Worm (Caenorhabditis elegans): ENCODE data around the gene T28A11.2.

DNA sequence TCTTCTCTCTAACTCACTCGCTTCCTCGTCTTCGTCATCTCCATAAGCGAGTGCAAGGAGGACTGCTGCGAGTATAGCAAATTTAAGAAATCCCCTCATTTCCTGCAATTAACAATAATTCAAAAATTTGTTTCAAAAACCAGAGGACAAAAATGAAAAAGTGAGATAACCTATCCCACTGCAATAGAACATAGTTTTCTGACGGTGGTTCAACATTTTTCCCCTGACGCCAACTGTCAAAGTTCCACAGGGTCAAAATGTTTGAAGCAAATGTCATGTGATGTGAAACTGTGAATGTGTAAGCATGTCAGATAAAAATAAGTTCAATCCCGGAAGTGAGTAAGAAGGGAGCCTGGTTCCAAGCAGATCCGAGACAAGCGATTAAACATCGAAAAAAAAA lies 10.8 kb upstream of the T28A11.2 start, which contains the start of gene T28A11.19:
- TF ChIP-seq flt-1 (GFP tag; IDR thresholded peaks at IDR 0.05) (no peak), F13C5.2 (tag; optimal IDR thresholded peaks at IDR 0.05) (no peak), ets-7 (tag; optimal IDR thresholded peaks at IDR 0.05) (no peak), ama-1 (optimal IDR thresholded peaks at IDR 0.05) (no peak), tra-4 (tag; optimal IDR thresholded peaks at IDR 0.05) (no peak), hmg-4 (GFP tag; optimal IDR thresholded peaks at IDR 0.05) (no peak), tbx-11 (GFP tag; IDR thresholded peaks at IDR 0.05) (no peak), pes-1 (GFP tag; IDR thresholded peaks at IDR 0.05) (no peak), aly-1 (tag; optimal IDR thresholded peaks at IDR 0.05) (no peak), scrt-1 (GFP tag; IDR thresholded peaks at IDR 0.05) (no peak), sea-1 (GFP tag; conservative IDR thresholded peaks at IDR 0.05) (no peak), hmbx-1 (tag; optimal IDR thresholded peaks at IDR 0.05) (no peak), tbx-37 (GFP tag; conservative IDR thresholded peaks at IDR 0.05) (no peak)

Measured in whole organism, early embryonic.